Worm (Caenorhabditis elegans) whole organism, young adult: ENCODE results near the gene B0228.9.

Experiments used
- C06A6.2 ChIP-seq: fragments of 200-800 bp; sonication (Bioruptor generic); conservative IDR thresholded peaks from 2 replicates; pipeline ENCODE4 v1.3.6; 2022; ENCODE audit warnings: missing genetic modification characterization, missing compliant biosample characterization
- F22D6.2 ChIP-seq: sonication (generic microtip); optimal IDR thresholded peaks from 2 replicates; lab custom pipeline; 2016; ENCODE audit warnings: mild to moderate bottlenecking, missing genetic modification characterization, missing compliant biosample characterization
- F57C9.4 ChIP-seq: sonication (generic microtip); optimal IDR thresholded peaks from 2 replicates; lab custom pipeline; 2017; ENCODE audit warnings: mild to moderate bottlenecking, missing genetic modification characterization, missing compliant biosample characterization
- Y53F4B.3 ChIP-seq: fragments of 200-800 bp; sonication (Bioruptor generic); IDR thresholded peaks from 2 replicates; pipeline ENCODE4 v1.3.6; 2022; ENCODE audit warnings: missing genetic modification reagents, missing genetic modification characterization, missing compliant biosample characterization
- Y56A3A.18 ChIP-seq: fragments of 200-800 bp; sonication (Bioruptor generic); IDR thresholded peaks from 2 replicates; pipeline ENCODE4 v1.3.6; 2022; ENCODE audit warnings: missing genetic modification reagents, missing genetic modification characterization, missing compliant biosample characterization
- Y67H2A.10 ChIP-seq: fragments of 200-800 bp; sonication (Bioruptor generic); conservative IDR thresholded peaks from 2 replicates; pipeline ENCODE4 v1.3.6; 2022; ENCODE audit warnings: missing genetic modification reagents, missing genetic modification characterization, missing compliant biosample characterization
- ZK185.1 ChIP-seq: sonication (generic microtip); optimal IDR thresholded peaks from 2 replicates; lab custom pipeline; 2016; ENCODE audit warnings: mild to moderate bottlenecking, missing genetic modification characterization, missing compliant biosample characterization; ENCODE audit not compliant: poor library complexity, severe bottlenecking
- akir-1 ChIP-seq: fragments of 200-800 bp; sonication (Bioruptor generic); optimal IDR thresholded peaks from 2 replicates; lab custom pipeline; 2018; ENCODE audit warnings: mild to moderate bottlenecking, missing genetic modification characterization, moderate library complexity, missing compliant biosample characterization
- ama-1 ChIP-seq, 3 experiments: fragments of 150-350 bp in 1 of 3; sonication (generic microtip) in 2 of 3; optimal IDR thresholded peaks; 2 replicates each; lab custom pipeline; 2014 to 2018; ENCODE audit warnings: missing biosample characterization in 2 of 3, missing genetic modification characterization in 2 of 3, missing genetic modification reagents in 2 of 3
- athp-1 ChIP-seq: sonication (generic microtip); optimal IDR thresholded peaks from 2 replicates; lab custom pipeline; 2017; ENCODE audit warnings: mild to moderate bottlenecking, missing genetic modification characterization, missing compliant biosample characterization
- ceh-100 ChIP-seq: fragments of 200-800 bp; sonication (Bioruptor generic); IDR thresholded peaks from 2 replicates; pipeline ENCODE4 v1.3.6; 2022; ENCODE audit warnings: missing genetic modification reagents, missing genetic modification characterization, missing compliant biosample characterization
- chd-7 ChIP-seq: sonication (generic microtip); optimal IDR thresholded peaks from 2 replicates; lab custom pipeline; 2016; ENCODE audit warnings: mild to moderate bottlenecking, missing genetic modification characterization, moderate library complexity, missing compliant biosample characterization
- egl-18 ChIP-seq: fragments of 200-800 bp; sonication (Bioruptor generic); IDR thresholded peaks from 2 replicates; pipeline ENCODE4 v1.3.6; 2022; ENCODE audit warnings: missing genetic modification reagents, missing genetic modification characterization, missing compliant biosample characterization
- ets-4 ChIP-seq: fragments of 200-800 bp; sonication (Bioruptor generic); optimal IDR thresholded peaks from 2 replicates; lab custom pipeline; 2018; ENCODE audit warnings: mild to moderate bottlenecking, missing genetic modification characterization, missing compliant biosample characterization
- hlh-26 ChIP-seq: fragments of 200-800 bp; sonication (Bioruptor generic); conservative IDR thresholded peaks from 2 replicates; pipeline ENCODE4 v1.3.6; 2022; ENCODE audit warnings: missing genetic modification reagents, missing genetic modification characterization, missing compliant biosample characterization
- hrde-1 ChIP-seq: sonication (generic microtip); optimal IDR thresholded peaks from 2 replicates; lab custom pipeline; 2016; ENCODE audit warnings: missing genetic modification characterization, mild to moderate bottlenecking, missing compliant biosample characterization, moderate library complexity, missing genotype, missing genetic modification reagents, borderline replicate concordance
- lag-1 ChIP-seq: fragments of 200-800 bp; sonication (Bioruptor generic); IDR thresholded peaks from 2 replicates; pipeline ENCODE4 v1.3.6; 2022; ENCODE audit warnings: missing genetic modification reagents, missing genetic modification characterization, missing compliant biosample characterization
- lin-26 ChIP-seq: fragments of 200-800 bp; sonication (Bioruptor generic); IDR thresholded peaks from 2 replicates; pipeline ENCODE4 v1.3.6; 2022; ENCODE audit warnings: missing genetic modification reagents, missing genetic modification characterization, missing compliant biosample characterization
- lir-1 ChIP-seq: fragments of 200-800 bp; sonication (Bioruptor generic); conservative IDR thresholded peaks from 2 replicates; pipeline ENCODE4 v1.3.6; 2022; ENCODE audit warnings: missing genetic modification reagents, missing genetic modification characterization, missing compliant biosample characterization
- madf-10 ChIP-seq: sonication (generic microtip); optimal IDR thresholded peaks from 2 replicates; lab custom pipeline; 2016; ENCODE audit warnings: mild to moderate bottlenecking, missing genetic modification characterization, missing compliant biosample characterization
- madf-3 ChIP-seq: fragments of 200-800 bp; sonication (Bioruptor generic); IDR thresholded peaks from 2 replicates; pipeline ENCODE4 v1.3.6; 2022; ENCODE audit warnings: missing genetic modification reagents, missing genetic modification characterization, missing compliant biosample characterization
- mcd-1 ChIP-seq: fragments of 200-800 bp; sonication (Bioruptor generic); IDR thresholded peaks from 2 replicates; pipeline ENCODE4 v1.3.6; 2022; ENCODE audit warnings: missing genetic modification reagents, missing genetic modification characterization, missing compliant biosample characterization
- mel-28 ChIP-seq: sonication (generic microtip); optimal IDR thresholded peaks from 2 replicates; lab custom pipeline; 2016; ENCODE audit warnings: borderline replicate concordance, mild to moderate bottlenecking, missing genetic modification characterization, missing compliant biosample characterization
- nfya-1 ChIP-seq: sonication (generic microtip); optimal IDR thresholded peaks from 2 replicates; lab custom pipeline; 2017; ENCODE audit warnings: antibody characterized with exemption, missing compliant biosample characterization, missing genetic modification characterization, borderline replicate concordance; ENCODE audit not compliant: insufficient read depth
- nfya-2 ChIP-seq: fragments of 200-800 bp; sonication (Bioruptor generic); IDR thresholded peaks from 2 replicates; pipeline ENCODE4 v1.3.6; 2022; ENCODE audit warnings: missing genetic modification reagents, missing genetic modification characterization, missing compliant biosample characterization
- nfyb-1 ChIP-seq: fragments of 200-800 bp; sonication (Bioruptor generic); IDR thresholded peaks from 2 replicates; pipeline ENCODE4 v1.3.6; 2022; ENCODE audit warnings: missing genetic modification reagents, missing genetic modification characterization, missing compliant biosample characterization
- nhr-179 ChIP-seq: sonication (generic microtip); optimal IDR thresholded peaks from 2 replicates; lab custom pipeline; 2016; ENCODE audit warnings: mild to moderate bottlenecking, missing genetic modification characterization, missing compliant biosample characterization
- nhr-80 ChIP-seq: sonication (generic microtip); optimal IDR thresholded peaks from 2 replicates; lab custom pipeline; 2016; ENCODE audit warnings: missing genetic modification characterization, missing compliant biosample characterization
- nhr-90 ChIP-seq: sonication (generic microtip); optimal IDR thresholded peaks from 2 replicates; lab custom pipeline; 2016; ENCODE audit warnings: missing genotype, mild to moderate bottlenecking, missing genetic modification characterization, missing compliant biosample characterization
- pbrm-1 ChIP-seq: fragments of 200-800 bp; sonication (Bioruptor generic); IDR thresholded peaks from 2 replicates; pipeline ENCODE4 v1.3.6; 2022; ENCODE audit warnings: missing genetic modification reagents, missing genetic modification characterization, missing compliant biosample characterization
- rpc-1 ChIP-seq, 2 experiments: fragments of 150-350 bp in 1 of 2; sonication (generic microtip) in 1 of 2; optimal IDR thresholded peaks; 2 replicates each; lab custom pipeline; 2014 to 2018; ENCODE audit warnings: missing biosample characterization in 1 of 2, missing genetic modification characterization in 1 of 2, missing genetic modification reagents in 1 of 2, missing genotype in 1 of 2
- somi-1 ChIP-seq: fragments of 200-800 bp; sonication (Bioruptor generic); optimal IDR thresholded peaks from 2 replicates; lab custom pipeline; 2018; ENCODE audit warnings: mild to moderate bottlenecking, missing genetic modification characterization, missing compliant biosample characterization
- zfh-2 ChIP-seq: fragments of 200-800 bp; sonication (Bioruptor generic); conservative IDR thresholded peaks from 2 replicates; pipeline ENCODE4 v1.3.6; 2022; ENCODE audit warnings: missing genetic modification reagents, missing genetic modification characterization, missing compliant biosample characterization
- ztf-18 ChIP-seq: sonication (generic microtip); optimal IDR thresholded peaks from 2 replicates; lab custom pipeline; 2016; ENCODE audit warnings: missing genotype, mild to moderate bottlenecking, missing genetic modification characterization, missing compliant biosample characterization
- ztf-22 ChIP-seq: fragments of 200-800 bp; sonication (Bioruptor generic); optimal IDR thresholded peaks from 2 replicates; lab custom pipeline; 2018; ENCODE audit warnings: mild to moderate bottlenecking, missing genetic modification characterization, moderate library complexity, missing compliant biosample characterization
- ztf-26 ChIP-seq: sonication (generic microtip); optimal IDR thresholded peaks from 2 replicates; lab custom pipeline; 2017; ENCODE audit warnings: missing genetic modification characterization, missing compliant biosample characterization

B0228.9 gene

DNA sequence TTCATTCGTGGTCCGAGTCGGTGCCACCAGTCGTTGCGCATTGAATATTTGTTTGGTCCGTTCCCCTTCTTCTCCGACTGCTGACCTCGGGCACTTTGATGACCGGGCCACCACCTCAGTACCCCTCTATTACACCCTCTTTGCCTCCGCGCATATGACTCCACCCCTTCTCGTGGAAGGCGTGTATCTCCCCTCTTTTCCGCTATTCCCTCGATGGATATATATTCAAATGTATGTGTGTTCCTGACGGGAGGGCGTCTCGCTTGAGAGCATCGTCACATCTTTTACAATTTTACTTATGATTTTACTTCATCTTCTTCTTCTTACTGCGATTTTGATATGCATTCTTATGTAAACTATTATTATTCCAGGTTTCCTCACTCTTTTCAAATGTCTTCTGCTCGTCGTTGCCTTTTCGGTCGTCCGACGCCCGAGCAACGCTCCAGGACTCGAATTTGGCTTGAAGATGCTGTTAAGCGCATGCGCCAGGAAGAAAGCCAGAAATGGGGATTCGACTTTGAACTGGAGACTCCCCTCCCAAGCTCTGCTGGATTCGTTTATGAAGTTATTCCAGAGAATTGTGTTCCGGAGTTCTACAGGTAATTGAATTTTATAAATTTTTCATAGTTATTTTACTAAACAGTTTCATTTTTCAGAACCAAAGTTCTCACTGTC lies 47.5 kb upstream of the B0228.9 start, which contains the start of gene cki-1:
Gene cki-1 (plus strand): TSS at position 372 of the 675 bp plus-strand sequence.
- TF ChIP-seq zfh-2 (GFP tag; lab: Robert Waterston, UW) (peak; percentile 42; the same call in 1 of the 2 replicates), madf-3 (no peak)

DNA sequence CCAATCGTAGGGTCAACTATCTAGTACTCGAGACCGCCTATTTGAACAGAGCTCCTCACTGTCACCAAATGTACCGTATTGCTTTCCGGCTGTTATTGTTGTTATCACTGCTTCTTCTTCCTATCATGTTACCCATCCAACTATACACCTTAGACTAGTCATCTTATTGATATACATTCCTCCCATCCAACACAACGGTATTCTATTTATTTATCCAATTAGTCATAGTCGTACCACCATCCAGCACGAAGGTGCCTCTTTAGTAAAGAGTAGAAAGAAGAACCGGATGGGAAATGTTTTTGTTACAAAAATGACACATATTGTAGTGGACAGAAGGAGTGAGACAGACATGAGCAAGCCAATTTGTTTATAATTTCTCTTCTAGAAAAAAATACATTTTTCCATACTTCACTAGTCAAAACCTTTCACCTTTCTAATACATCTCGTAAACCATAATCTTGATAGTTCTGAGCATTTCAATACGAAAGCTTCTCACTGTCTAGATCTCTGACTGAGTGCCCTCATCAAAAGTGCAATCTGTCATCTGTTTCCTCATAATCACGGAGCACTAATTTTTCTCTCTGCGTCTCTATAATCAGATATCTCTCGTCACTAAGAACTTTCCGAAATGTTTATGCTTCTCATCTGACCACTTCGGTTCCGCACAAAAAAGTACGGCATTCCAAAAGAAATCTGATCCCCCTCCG lies 46.8 kb upstream of the B0228.9 start:
- TF ChIP-seq pbrm-1, result no peak
- no peak for TF ChIP-seq Y53F4B.3 (GFP tag; lab: Robert Waterston, UW)
- no peak for TF ChIP-seq F22D6.2 (tag; lab: Kevin White, UChicago)
- no peak for TF ChIP-seq chd-7 (tag; lab: Kevin White, UChicago)
- no peak for TF ChIP-seq ztf-26 (tag; lab: Kevin White, UChicago)
- no peak for TF ChIP-seq lag-1 (GFP tag; lab: Robert Waterston, UW)
- no peak for TF ChIP-seq madf-10 (tag; lab: Kevin White, UChicago)
- no peak for TF ChIP-seq nhr-90 (tag; lab: Kevin White, UChicago)
- TF ChIP-seq nfya-1 (tag; lab: Kevin White, UChicago), result no peak
- TF ChIP-seq egl-18 (GFP tag; lab: Robert Waterston, UW), result no peak
- no peak for TF ChIP-seq lir-1
- TF ChIP-seq ama-1 (optimal IDR thresholded peaks at IDR 0.05; lab: Kevin White, UChicago), result no peak
- no peak for TF ChIP-seq ama-1 (GFP tag; optimal IDR thresholded peaks at IDR 0.05; lab: Kevin White, UChicago)
- TF ChIP-seq nhr-179 (tag; lab: Kevin White, UChicago), result no peak
- no peak for TF ChIP-seq mcd-1 (GFP tag; lab: Robert Waterston, UW)
- no peak for TF ChIP-seq hlh-26
- no peak for TF ChIP-seq ztf-18 (tag; lab: Kevin White, UChicago)
- no peak for TF ChIP-seq somi-1
- no peak for TF ChIP-seq athp-1 (tag; lab: Kevin White, UChicago)
- no peak for TF ChIP-seq rpc-1 (optimal IDR thresholded peaks at IDR 0.05; lab: Kevin White, UChicago)
- no peak for TF ChIP-seq rpc-1 (tag; optimal IDR thresholded peaks at IDR 0.05; lab: Kevin White, UChicago)

DNA sequence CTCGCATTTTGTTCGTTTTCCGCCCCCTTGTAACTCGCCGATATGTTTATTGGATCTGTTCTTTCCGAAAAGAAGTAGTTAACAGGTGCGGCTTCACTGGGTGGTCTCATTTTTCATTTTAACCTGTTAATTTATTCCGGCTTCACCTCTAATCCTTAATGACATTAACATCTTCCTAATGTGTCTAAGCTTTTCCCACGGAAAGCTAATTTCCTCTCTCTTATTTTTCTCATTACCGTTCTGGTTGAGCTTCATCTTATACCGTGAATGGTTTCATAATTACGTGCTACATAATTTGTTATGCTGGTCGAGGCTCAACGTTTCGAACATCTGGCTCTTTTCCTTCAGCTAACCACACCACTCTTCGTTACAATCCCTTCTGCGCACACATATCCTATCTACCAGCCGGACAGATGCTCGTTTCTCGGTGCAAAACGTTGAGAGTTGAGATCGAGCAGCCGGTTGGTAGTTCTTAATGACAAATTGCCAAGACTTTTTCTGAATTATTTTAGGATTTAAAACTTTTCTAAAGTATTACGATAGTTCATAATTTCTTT lies 46.0 kb upstream of the B0228.9 start:
- TF ChIP-seq ets-4 (GFP tag; lab: Kevin White, UChicago) (no peak), Y56A3A.18 (no peak), ZK185.1 (tag; lab: Kevin White, UChicago) (no peak), hrde-1 (tag; lab: Kevin White, UChicago) (no peak), mel-28 (tag; lab: Kevin White, UChicago) (no peak), C06A6.2 (GFP tag; lab: Robert Waterston, UW) (no peak), nfyb-1 (no peak), somi-1 (no peak), madf-10 (tag; lab: Kevin White, UChicago) (no peak), nhr-80 (no peak), nfya-2 (GFP tag; lab: Robert Waterston, UW) (no peak), ceh-100 (GFP tag; lab: Robert Waterston, UW) (no peak), lin-26 (no peak), F57C9.4 (no peak), Y67H2A.10 (no peak), akir-1 (GFP tag; lab: Kevin White, UChicago) (no peak), ztf-22 (GFP tag; lab: Kevin White, UChicago) (no peak)
